Fruit fly (Drosophila melanogaster): ENCODE data around the gene CG4502.

The CG4502 gene

DNA sequence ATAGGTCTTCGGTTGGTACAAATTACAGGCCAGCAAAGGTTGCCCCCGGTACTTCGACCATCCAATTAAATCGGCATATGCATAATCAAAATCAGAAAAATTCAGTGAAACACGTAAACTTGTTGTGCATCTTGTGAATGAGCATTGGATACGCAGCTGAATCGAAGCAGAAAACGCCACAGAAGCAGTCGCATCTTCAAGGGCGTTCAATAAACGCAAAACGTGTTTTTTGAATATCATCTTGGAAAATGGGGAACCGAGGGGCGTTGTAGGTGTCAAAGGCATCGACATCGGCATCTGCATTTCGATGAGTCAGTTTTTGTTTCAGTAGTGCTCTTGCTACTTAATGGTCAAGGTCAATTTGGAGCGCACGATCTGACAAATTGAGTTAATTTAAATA, 29.7 kb downstream of the CG4502 start:
- TF ChIP-seq cg (GFP tag; optimal IDR thresholded peaks at IDR 0.05) = no peak
- TF ChIP-seq peb (GFP tag; IDR thresholded peaks at IDR 0.05) = no peak
- no peak for TF ChIP-seq CG18262 (tag; optimal IDR thresholded peaks at IDR 0.05)
- no peak for TF ChIP-seq cwo (GFP tag; optimal IDR thresholded peaks at IDR 0.05)
- no peak for TF ChIP-seq CG7271 (tag; optimal IDR thresholded peaks at IDR 0.05)
- TF ChIP-seq CG32772 (GFP tag; IDR thresholded peaks at IDR 0.05) = no peak
- no peak for TF ChIP-seq en (GFP tag; optimal IDR thresholded peaks at IDR 0.05)
- TF ChIP-seq CG15269 (tag; optimal IDR thresholded peaks at IDR 0.05) = peak; percentile 13
- TF ChIP-seq vvl (GFP tag; IDR thresholded peaks at IDR 0.05) = peak; percentile 62
- TF ChIP-seq pfk (GFP tag; optimal IDR thresholded peaks at IDR 0.05) = no peak
- TF ChIP-seq CG18764 (GFP tag; optimal IDR thresholded peaks at IDR 0.05) = no peak
- no peak for TF ChIP-seq ewg (GFP tag; optimal IDR thresholded peaks at IDR 0.05)
- TF ChIP-seq CG12769 (tag; optimal IDR thresholded peaks at IDR 0.05) = no peak
- no peak for TF ChIP-seq CG34422 (GFP tag; IDR thresholded peaks at IDR 0.05)
- no peak for TF ChIP-seq NK7.1 (GFP tag; optimal IDR thresholded peaks at IDR 0.05)
- peak in 1 of 2 experiments; percentile 41 for TF ChIP-seq Eip74EF (GFP tag; optimal IDR thresholded peaks at IDR 0.05)
- TF ChIP-seq bcd (GFP tag; optimal IDR thresholded peaks at IDR 0.05) = no peak
- peak; percentile 16 for TF ChIP-seq gsb-n (tag; optimal IDR thresholded peaks at IDR 0.05)
- TF ChIP-seq chinmo (GFP tag; IDR thresholded peaks at IDR 0.05; ENCODE audit: partially characterized antibody) = peak; percentile 83; the same call in 2 of the 4 replicates
- TF ChIP-seq HmgD (GFP tag; optimal IDR thresholded peaks at IDR 0.05) = no peak
- no peak for TF ChIP-seq wdn (GFP tag; IDR thresholded peaks at IDR 0.05)
- peak; percentile 81 for TF ChIP-seq pros (GFP tag; optimal IDR thresholded peaks at IDR 0.05)
- no peak for TF ChIP-seq CG6689 (GFP tag; IDR thresholded peaks at IDR 0.05)
- peak; percentile 29 for TF ChIP-seq sd (tag; optimal IDR thresholded peaks at IDR 0.05)
- no peak for TF ChIP-seq kay (GFP tag; optimal IDR thresholded peaks at IDR 0.05)
- TF ChIP-seq Awh (GFP tag; IDR thresholded peaks at IDR 0.05) = peak; percentile 9; the same call in 1 of the 2 replicates

DNA sequence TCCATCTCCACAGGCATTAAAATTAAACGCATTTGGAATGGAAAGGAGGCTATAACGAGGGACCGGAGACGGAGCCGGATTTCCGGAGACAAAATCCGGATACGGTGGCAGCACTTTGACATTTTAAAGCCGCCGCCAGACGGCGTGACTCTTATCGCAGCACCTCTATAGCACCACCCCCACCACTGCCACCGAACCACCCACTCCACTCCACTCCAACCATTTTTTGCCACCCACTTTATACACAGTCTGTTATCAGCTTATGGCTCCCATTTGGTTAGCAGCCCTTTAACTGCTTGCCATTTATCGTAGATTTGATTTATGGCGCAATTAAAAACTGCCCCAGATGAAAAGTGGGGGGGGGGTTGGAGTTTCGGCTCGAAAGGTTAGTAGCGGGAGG, 35.1 kb downstream of the CG4502 start:
- TF ChIP-seq exex (tag; optimal IDR thresholded peaks at IDR 0.05) (peak; percentile 11), sug (tag; optimal IDR thresholded peaks at IDR 0.05) (peak; percentile 47), Dip2 (GFP tag; IDR thresholded peaks at IDR 0.05) (no peak), org-1 (GFP tag; optimal IDR thresholded peaks at IDR 0.05) (no peak), crol (GFP tag; IDR thresholded peaks at IDR 0.05) (peak; percentile 75), stc (GFP tag; IDR thresholded peaks at IDR 0.05) (0 out of 2 replicates have a peak, but pooled peaks have one; percentile 10), tup (GFP tag; optimal IDR thresholded peaks at IDR 0.05) (no peak), CG2678 (tag; optimal IDR thresholded peaks at IDR 0.05) (peak; percentile 17), sens-2 (GFP tag; IDR thresholded peaks at IDR 0.05) (peak; percentile 24; the same call in 1 of the 2 replicates), pb (GFP tag; optimal IDR thresholded peaks at IDR 0.05) (no peak), CG8290 (GFP tag; optimal IDR thresholded peaks at IDR 0.05) (no peak), CG8290 (tag; optimal IDR thresholded peaks at IDR 0.05) (peak in 1 of 2 experiments; percentile 34), GATAe (GFP tag; conservative IDR thresholded peaks at IDR 0.05) (peak; percentile 62), unpg (GFP tag; optimal IDR thresholded peaks at IDR 0.05) (peak; percentile 6), NFAT (GFP tag; IDR thresholded peaks at IDR 0.05) (0 out of 2 replicates have a peak, but pooled peaks have one; percentile 11), CG11504 (tag; optimal IDR thresholded peaks at IDR 0.05) (peak; percentile 4), HHEX (GFP tag; optimal IDR thresholded peaks at IDR 0.05) (peak; percentile 7), CG6175 (GFP tag; IDR thresholded peaks at IDR 0.05) (0 out of 3 replicates have a peak, but pooled peaks have one; percentile 40)
